Worm (Caenorhabditis elegans) whole organism, mixed stage, embryonic: ENCODE data around the gene lgc-32.

Experiments
- cnd-1 ChIP-seq: fragments of 200-800 bp; sonication (Bioruptor generic); optimal IDR thresholded peaks from 2 replicates; lab custom pipeline; 2018; ENCODE audit warnings: mild to moderate bottlenecking, missing genetic modification characterization, missing compliant biosample characterization
- lin-13 ChIP-seq: fragments of 150-350 bp; optimal IDR thresholded peaks from 2 replicates; lab custom pipeline; 2014; ENCODE audit warnings: missing biosample characterization, missing genetic modification characterization
- lsy-2 ChIP-seq: fragments of 150-350 bp; optimal IDR thresholded peaks from 2 replicates; lab custom pipeline; 2014; ENCODE audit warnings: missing biosample characterization, missing genetic modification characterization
- mep-1 ChIP-seq: fragments of 150-350 bp; optimal IDR thresholded peaks from 2 replicates; lab custom pipeline; 2017; ENCODE audit warnings: missing biosample characterization, missing genetic modification reagents, missing genetic modification characterization, inconsistent platforms
- nhr-237 ChIP-seq: fragments of 150-350 bp; optimal IDR thresholded peaks from 2 replicates; lab custom pipeline; 2014; ENCODE audit warnings: missing biosample characterization, missing genetic modification characterization
- nhr-76 ChIP-seq: sonication (generic microtip); optimal IDR thresholded peaks from 2 replicates; lab custom pipeline; 2017; ENCODE audit warnings: missing biosample characterization, missing genetic modification characterization
- sptf-1 ChIP-seq: sonication (generic microtip); optimal IDR thresholded peaks from 2 replicates; lab custom pipeline; 2017; ENCODE audit warnings: mild to moderate bottlenecking, missing genetic modification characterization, moderate library complexity, missing compliant biosample characterization
- unc-39 ChIP-seq: fragments of 150-350 bp; optimal IDR thresholded peaks from 2 replicates; lab custom pipeline; 2014; ENCODE audit warnings: missing biosample characterization, missing genetic modification characterization
- unc-62 ChIP-seq: fragments of 150-350 bp; optimal IDR thresholded peaks from 2 replicates; lab custom pipeline; 2014; ENCODE audit warnings: missing biosample characterization, missing genetic modification reagents, missing genetic modification characterization

ce11 chrX:642817-643216, 29.1 kb upstream of the lgc-32 start:
- no peak for TF ChIP-seq unc-62 (GFP tag; lab: Kevin White, UChicago)
- no peak for TF ChIP-seq sptf-1 (tag; lab: Kevin White, UChicago)
- TF ChIP-seq lin-13: no peak
- TF ChIP-seq lsy-2 (tag; lab: Kevin White, UChicago): no peak
- TF ChIP-seq cnd-1 (tag; lab: Kevin White, UChicago): no peak
- TF ChIP-seq nhr-237 (tag; lab: Kevin White, UChicago): no peak
- TF ChIP-seq unc-39 (tag; lab: Kevin White, UChicago): no peak
- TF ChIP-seq nhr-76: no peak
- no peak for TF ChIP-seq mep-1 (tag; lab: Kevin White, UChicago)
